Worm (Caenorhabditis elegans) whole organism, L2 larva: Measurements from ENCODE around the gene W02B3.7.

Source experiments
- C34F6.9 ChIP-seq: fragments of 150-350 bp; optimal IDR thresholded peaks from 2 replicates; lab custom pipeline; 2014; ENCODE audit warnings: missing biosample characterization, missing genetic modification characterization
- F13H6.1 ChIP-seq: sonication (generic microtip); optimal IDR thresholded peaks from 2 replicates; lab custom pipeline; 2016; ENCODE audit warnings: missing genetic modification characterization, missing compliant biosample characterization
- Y55F3AM.14 ChIP-seq: fragments of 200-800 bp; sonication (Bioruptor generic); optimal IDR thresholded peaks from 2 replicates; lab custom pipeline; 2018; ENCODE audit warnings: mild to moderate bottlenecking, missing genetic modification characterization, missing compliant biosample characterization
- ZK546.5 ChIP-seq: sonication (generic microtip); optimal IDR thresholded peaks from 2 replicates; lab custom pipeline; 2017; ENCODE audit warnings: missing biosample characterization, missing genetic modification characterization
- alr-1 ChIP-seq: fragments of 150-350 bp; optimal IDR thresholded peaks from 2 replicates; lab custom pipeline; 2014; ENCODE audit warnings: missing biosample characterization, missing genetic modification characterization
- aly-2 ChIP-seq: fragments of 150-350 bp; optimal IDR thresholded peaks from 2 replicates; lab custom pipeline; 2014; ENCODE audit warnings: missing biosample characterization, missing genetic modification characterization
- ama-1 ChIP-seq: fragments of 150-350 bp; optimal IDR thresholded peaks from 2 replicates; lab custom pipeline; 2018; ENCODE audit warnings: inconsistent platforms
- blmp-1 ChIP-seq: sonication (generic microtip); optimal IDR thresholded peaks from 2 replicates; lab custom pipeline; 2017; ENCODE audit warnings: missing genetic modification characterization, mild to moderate bottlenecking, missing compliant biosample characterization, antibody characterized with exemption, moderate library complexity; ENCODE audit not compliant: insufficient read depth
- ceh-16 ChIP-seq: fragments of 150-350 bp; optimal IDR thresholded peaks from 2 replicates; lab custom pipeline; 2014; ENCODE audit warnings: missing biosample characterization, missing genetic modification characterization
- ceh-82 ChIP-seq: fragments of 150-350 bp; optimal IDR thresholded peaks from 2 replicates; lab custom pipeline; 2014; ENCODE audit warnings: missing biosample characterization, missing genetic modification characterization
- crh-2 ChIP-seq: sonication (generic microtip); optimal IDR thresholded peaks from 2 replicates; lab custom pipeline; 2017; ENCODE audit warnings: missing biosample characterization, missing genetic modification characterization
- dmd-4 ChIP-seq: sonication (generic microtip); optimal IDR thresholded peaks from 2 replicates; lab custom pipeline; 2017; ENCODE audit warnings: missing biosample characterization, missing genetic modification characterization
- egl-27 ChIP-seq: sonication (generic microtip); optimal IDR thresholded peaks from 3 replicates; lab custom pipeline; 2017; ENCODE audit warnings: missing biosample characterization, missing genetic modification reagents, missing genetic modification characterization
- elt-1 ChIP-seq: fragments of 150-350 bp; optimal IDR thresholded peaks from 2 replicates; lab custom pipeline; 2014; ENCODE audit warnings: missing biosample characterization, missing genetic modification characterization
- elt-3 ChIP-seq: sonication (generic microtip); optimal IDR thresholded peaks from 2 replicates; lab custom pipeline; 2017; ENCODE audit warnings: missing biosample characterization, missing genetic modification characterization
- fos-1 ChIP-seq: fragments of 150-350 bp; optimal IDR thresholded peaks from 2 replicates; lab custom pipeline; 2014; ENCODE audit warnings: missing biosample characterization, missing genetic modification characterization
- gmeb-1 ChIP-seq: fragments of 150-350 bp; optimal IDR thresholded peaks from 2 replicates; lab custom pipeline; 2014; ENCODE audit warnings: missing biosample characterization, missing genetic modification characterization
- lin-11 ChIP-seq: fragments of 150-350 bp; sonication (generic microtip); optimal IDR thresholded peaks from 2 replicates; lab custom pipeline; 2014; ENCODE audit warnings: missing biosample characterization, missing genetic modification characterization, inconsistent platforms, mixed read lengths
- lin-13 ChIP-seq: fragments of 150-350 bp; optimal IDR thresholded peaks from 2 replicates; lab custom pipeline; 2014; ENCODE audit warnings: missing biosample characterization, missing genetic modification reagents, missing genetic modification characterization
- lin-39 ChIP-seq: fragments of 150-350 bp; optimal IDR thresholded peaks from 2 replicates; lab custom pipeline; 2014; ENCODE audit warnings: missing biosample characterization, missing genetic modification reagents, missing genetic modification characterization
- lsy-2 ChIP-seq, 2 experiments: fragments of 150-350 bp in 1 of 2; sonication (generic microtip) in 1 of 2; optimal IDR thresholded peaks; 2 replicates each; lab custom pipeline; 2014 to 2017; ENCODE audit warnings: missing biosample characterization in 2 of 2, missing genetic modification characterization in 2 of 2
- mab-5 ChIP-seq: fragments of 150-350 bp; optimal IDR thresholded peaks from 2 replicates; lab custom pipeline; 2014; ENCODE audit warnings: missing biosample characterization, missing genetic modification characterization
- mbf-1 ChIP-seq: sonication (generic microtip); optimal IDR thresholded peaks from 2 replicates; lab custom pipeline; 2017; ENCODE audit warnings: missing biosample characterization, missing genetic modification characterization
- mdl-1 ChIP-seq, 2 experiments: fragments of 150-350 bp in 1 of 2; sonication (generic microtip) in 1 of 2; optimal IDR thresholded peaks; 2 replicates each; lab custom pipeline; 2017; ENCODE audit warnings: missing biosample characterization in 2 of 2, missing genetic modification characterization in 2 of 2
- nhr-10 ChIP-seq: sonication (generic microtip); optimal IDR thresholded peaks from 2 replicates; lab custom pipeline; 2017; ENCODE audit warnings: missing biosample characterization, missing genetic modification characterization
- nhr-11 ChIP-seq: fragments of 150-350 bp; optimal IDR thresholded peaks from 2 replicates; lab custom pipeline; 2014; ENCODE audit warnings: missing biosample characterization, missing genetic modification characterization
- nhr-12 ChIP-seq: fragments of 150-350 bp; optimal IDR thresholded peaks from 2 replicates; lab custom pipeline; 2014; ENCODE audit warnings: missing biosample characterization, missing genetic modification characterization
- nhr-129 ChIP-seq: fragments of 150-350 bp; optimal IDR thresholded peaks from 2 replicates; lab custom pipeline; 2014; ENCODE audit warnings: missing biosample characterization, missing genetic modification characterization
- nhr-21 ChIP-seq: fragments of 150-350 bp; optimal IDR thresholded peaks from 2 replicates; lab custom pipeline; 2014; ENCODE audit warnings: missing biosample characterization, missing genetic modification characterization
- nhr-23 ChIP-seq: fragments of 150-350 bp; optimal IDR thresholded peaks from 2 replicates; lab custom pipeline; 2014; ENCODE audit warnings: missing biosample characterization, missing genetic modification reagents, missing genetic modification characterization
- nhr-237 ChIP-seq: fragments of 150-350 bp; optimal IDR thresholded peaks from 2 replicates; lab custom pipeline; 2014; ENCODE audit warnings: missing biosample characterization, missing genetic modification characterization
- nhr-25 ChIP-seq: fragments of 150-350 bp; sonication (generic microtip); optimal IDR thresholded peaks from 3 replicates; lab custom pipeline; 2014; ENCODE audit warnings: missing biosample characterization, missing genetic modification characterization
- nhr-6 ChIP-seq: fragments of 150-350 bp; optimal IDR thresholded peaks from 2 replicates; lab custom pipeline; 2014; ENCODE audit warnings: missing biosample characterization, missing genetic modification characterization
- nhr-77 ChIP-seq: fragments of 150-350 bp; optimal IDR thresholded peaks from 2 replicates; lab custom pipeline; 2014; ENCODE audit warnings: missing biosample characterization, missing genetic modification characterization
- sem-4 ChIP-seq: fragments of 150-350 bp; optimal IDR thresholded peaks from 2 replicates; lab custom pipeline; 2014; ENCODE audit warnings: missing biosample characterization, missing genetic modification reagents, missing genetic modification characterization
- sma-3 ChIP-seq: sonication (generic microtip); optimal IDR thresholded peaks from 2 replicates; lab custom pipeline; 2016; ENCODE audit warnings: missing genetic modification reagents, missing genetic modification characterization, missing compliant biosample characterization
- sma-9 ChIP-seq, 2 experiments: fragments of 150-350 bp in 1 of 2; sonication (generic microtip) in 1 of 2; optimal IDR thresholded peaks; 2 replicates each; lab custom pipeline; 2014 to 2016; ENCODE audit warnings: missing genetic modification characterization in 2 of 2, mild to moderate bottlenecking in 1 of 2, missing biosample characterization in 1 of 2, missing compliant biosample characterization in 1 of 2, missing genetic modification reagents in 1 of 2, moderate library complexity in 1 of 2
- unc-39 ChIP-seq: fragments of 150-350 bp; optimal IDR thresholded peaks from 2 replicates; lab custom pipeline; 2014; ENCODE audit warnings: missing biosample characterization, missing genetic modification characterization
- unc-55 ChIP-seq: fragments of 150-350 bp; sonication (generic microtip); optimal IDR thresholded peaks from 3 replicates; lab custom pipeline; 2014; ENCODE audit warnings: missing biosample characterization, missing genetic modification reagents, missing genetic modification characterization
- unc-62 ChIP-seq: fragments of 150-350 bp; optimal IDR thresholded peaks from 2 replicates; lab custom pipeline; 2014; ENCODE audit warnings: missing biosample characterization, missing genetic modification reagents, missing genetic modification characterization
- zag-1 ChIP-seq: fragments of 150-350 bp; optimal IDR thresholded peaks from 2 replicates; lab custom pipeline; 2014; ENCODE audit warnings: missing biosample characterization, missing genetic modification characterization
- ztf-1 ChIP-seq: fragments of 200-800 bp; sonication (Bioruptor generic); conservative IDR thresholded peaks from 2 replicates; pipeline ENCODE4 v1.3.6; 2022; ENCODE audit warnings: missing genetic modification characterization, missing compliant biosample characterization
- ztf-11 ChIP-seq: sonication (generic microtip); optimal IDR thresholded peaks from 2 replicates; lab custom pipeline; 2017; ENCODE audit warnings: missing biosample characterization, missing genetic modification characterization
- ztf-4 ChIP-seq: fragments of 150-350 bp; optimal IDR thresholded peaks from 2 replicates; lab custom pipeline; 2014; ENCODE audit warnings: missing biosample characterization, missing genetic modification characterization

W02B3.7 gene

DNA sequence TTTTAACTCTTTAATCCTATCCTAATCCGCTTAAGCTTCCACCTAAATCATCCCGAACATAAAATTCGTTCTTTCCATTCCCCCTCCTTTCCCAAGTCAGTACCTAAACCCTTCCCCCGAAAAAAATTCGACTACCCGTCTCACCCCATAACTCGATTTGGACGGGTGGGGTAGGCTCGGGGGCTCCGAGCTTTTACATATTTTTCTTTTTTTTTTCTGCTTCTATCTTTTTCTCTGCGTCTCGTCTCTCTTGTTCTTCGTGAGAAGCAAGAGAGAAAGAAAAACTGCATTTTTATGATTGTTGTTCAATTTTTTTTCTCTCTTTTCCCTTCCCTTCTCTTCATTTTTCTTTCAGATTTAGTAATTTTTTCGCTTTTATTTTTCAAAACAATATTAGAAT, 16.4 kb downstream of the W02B3.7 start:
- TF ChIP-seq F13H6.1 (tag; lab: Kevin White, UChicago) (peak; percentile 21), ZK546.5 (tag; lab: Kevin White, UChicago) (no peak), nhr-77 (tag; lab: Kevin White, UChicago) (no peak), C34F6.9 (tag; lab: Kevin White, UChicago) (peak; percentile 60), mbf-1 (tag; lab: Kevin White, UChicago) (no peak), lsy-2 (tag; optimal IDR thresholded peaks at IDR 0.05; lab: Kevin White, UChicago) (peak in 1 of 2 experiments; percentile 20), nhr-12 (no peak), unc-55 (GFP tag; lab: Kevin White, UChicago) (peak; percentile 27)

- TF ChIP-seq lin-13 (GFP tag; lab: Kevin White, UChicago) (peak; percentile 22), zag-1 (tag; lab: Kevin White, UChicago) (peak; percentile 83), nhr-21 (tag; lab: Kevin White, UChicago) (no peak), C34F6.9 (tag; lab: Kevin White, UChicago) (peak; percentile 73), egl-27 (tag; lab: Kevin White, UChicago) (peak; percentile 58), mab-5 (tag; lab: Kevin White, UChicago) (peak; percentile 14), unc-55 (GFP tag; lab: Kevin White, UChicago) (peak; percentile 82), lin-39 (tag; lab: Kevin White, UChicago) (no peak), nhr-25 (tag; lab: Kevin White, UChicago) (no peak), fos-1 (peak; percentile 25), ama-1 (lab: Kevin White, UChicago) (no peak), nhr-129 (tag; lab: Kevin White, UChicago) (peak; percentile 44), crh-2 (tag; lab: Kevin White, UChicago) (peak; percentile 63), unc-39 (tag; lab: Kevin White, UChicago) (no peak), lin-11 (tag; lab: Kevin White, UChicago) (peak; percentile 87), sma-9 (GFP tag; optimal IDR thresholded peaks at IDR 0.05; lab: Kevin White, UChicago) (peak; percentile 46), sma-9 (tag; optimal IDR thresholded peaks at IDR 0.05; lab: Kevin White, UChicago) (no peak), lsy-2 (tag; optimal IDR thresholded peaks at IDR 0.05; lab: Kevin White, UChicago) (peak; percentile 45 to 68), nhr-6 (peak; percentile 9), Y55F3AM.14 (GFP tag; lab: Kevin White, UChicago) (peak; percentile 34), F13H6.1 (tag; lab: Kevin White, UChicago) (peak; percentile 69), mdl-1 (tag; optimal IDR thresholded peaks at IDR 0.05; lab: Kevin White, UChicago) (peak; percentile 1 to 69)
These were observed 20.8 kb downstream of the W02B3.7 start for ce11 chrIII:670994-671393.

DNA sequence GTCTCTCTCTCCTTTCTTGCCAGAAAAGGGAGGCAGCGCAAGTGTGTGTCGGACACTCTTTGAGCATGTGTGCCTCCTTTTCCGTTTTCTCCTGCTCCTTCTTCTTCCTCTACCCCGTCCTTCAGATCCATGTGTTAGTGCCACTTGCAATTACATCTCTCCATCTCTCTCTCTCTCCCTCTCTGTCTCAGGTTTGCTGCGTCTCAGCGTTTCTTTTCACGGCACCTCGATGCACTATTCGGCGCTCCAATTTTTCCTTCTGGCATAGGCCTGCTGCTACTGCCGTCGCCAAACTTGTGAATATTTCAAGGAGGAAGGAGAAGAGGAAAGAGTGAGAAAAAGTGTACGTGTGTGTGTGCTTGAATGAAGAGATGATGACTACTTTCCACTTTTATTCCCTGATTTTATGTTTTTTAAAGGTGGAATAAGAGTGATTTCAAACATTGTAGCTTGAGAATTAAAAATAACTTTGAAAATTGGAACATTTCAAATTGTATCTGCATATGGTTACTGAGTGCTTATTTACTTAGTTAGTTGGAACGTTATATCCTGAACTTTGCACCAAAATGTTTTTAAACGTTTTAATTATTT, 23.4 kb downstream of the W02B3.7 start, which contains the start of gene W02B3.3:
Gene W02B3.3, minus strand, starts transcription at position 131 of the 591 bp plus-strand sequence.
- TF ChIP-seq zag-1 (tag; lab: Kevin White, UChicago): peak; percentile 90
- no peak for TF ChIP-seq nhr-11
- peak; percentile 76 for TF ChIP-seq F13H6.1 (tag; lab: Kevin White, UChicago)
- peak; percentile 68 for TF ChIP-seq egl-27 (tag; lab: Kevin White, UChicago)
- TF ChIP-seq C34F6.9 (tag; lab: Kevin White, UChicago): peak; percentile 90
- TF ChIP-seq ZK546.5 (tag; lab: Kevin White, UChicago): no peak
- no peak for TF ChIP-seq ama-1 (lab: Kevin White, UChicago)
- TF ChIP-seq ceh-82 (tag; lab: Kevin White, UChicago): no peak
- no peak for TF ChIP-seq nhr-10 (tag; lab: Kevin White, UChicago)
- TF ChIP-seq alr-1 (tag; lab: Kevin White, UChicago): peak; percentile 27
- TF ChIP-seq ztf-4: peak; percentile 41
- TF ChIP-seq nhr-25 (tag; lab: Kevin White, UChicago): no peak
- no peak for TF ChIP-seq sma-3 (GFP tag; lab: Kevin White, UChicago)
- no peak for TF ChIP-seq sem-4
- no peak for TF ChIP-seq ceh-16 (tag; lab: Kevin White, UChicago)
- TF ChIP-seq nhr-21 (tag; lab: Kevin White, UChicago): no peak
- TF ChIP-seq gmeb-1 (tag; lab: Kevin White, UChicago): no peak
- TF ChIP-seq elt-3 (tag; lab: Kevin White, UChicago): no peak
- no peak for TF ChIP-seq ztf-11 (tag; lab: Kevin White, UChicago)
- peak; percentile 10 for TF ChIP-seq Y55F3AM.14 (GFP tag; lab: Kevin White, UChicago)
- peak in 1 of 2 experiments; percentile 52 for TF ChIP-seq mdl-1 (tag; optimal IDR thresholded peaks at IDR 0.05; lab: Kevin White, UChicago)
- TF ChIP-seq lin-11 (tag; lab: Kevin White, UChicago): peak; percentile 35
- TF ChIP-seq ztf-1 (GFP tag; lab: Robert Waterston, UW): no peak
- peak; percentile 11 for TF ChIP-seq fos-1
- TF ChIP-seq crh-2 (tag; lab: Kevin White, UChicago): peak; percentile 65
- TF ChIP-seq lin-39 (tag; lab: Kevin White, UChicago): no peak
- TF ChIP-seq nhr-6: peak; percentile 50
- TF ChIP-seq elt-1: no peak
- TF ChIP-seq unc-39 (tag; lab: Kevin White, UChicago): no peak
- no peak for TF ChIP-seq nhr-237 (tag; lab: Kevin White, UChicago)
- TF ChIP-seq unc-62: no peak
- TF ChIP-seq nhr-77 (tag; lab: Kevin White, UChicago): no peak
- peak; percentile 63 for TF ChIP-seq sma-9 (GFP tag; optimal IDR thresholded peaks at IDR 0.05; lab: Kevin White, UChicago)
- no peak for TF ChIP-seq sma-9 (tag; optimal IDR thresholded peaks at IDR 0.05; lab: Kevin White, UChicago)
- no peak for TF ChIP-seq nhr-23 (tag; lab: Kevin White, UChicago)
- no peak for TF ChIP-seq nhr-12
- no peak for TF ChIP-seq blmp-1
- no peak for TF ChIP-seq lin-13 (GFP tag; lab: Kevin White, UChicago)
- no peak for TF ChIP-seq mbf-1 (tag; lab: Kevin White, UChicago)
- no peak for TF ChIP-seq aly-2
- TF ChIP-seq dmd-4: no peak
